Worm (Caenorhabditis elegans): Measurements from ENCODE around the gene tsp-9.

The tsp-9 gene

ce11 chrX:1245717-1246116 lies at the start of gene tsp-9:
Gene tsp-9, plus strand, starts transcription at chrX:1246017.
- TF ChIP-seq tbx-7 (tag; optimal IDR thresholded peaks at IDR 0.05) = no peak
- no peak for TF ChIP-seq pha-2 (tag; optimal IDR thresholded peaks at IDR 0.05)
- TF ChIP-seq fkh-6 (tag; optimal IDR thresholded peaks at IDR 0.05) = no peak
- no peak for TF ChIP-seq elt-4 (tag; optimal IDR thresholded peaks at IDR 0.05)
- no peak for TF ChIP-seq rnt-1 (tag; optimal IDR thresholded peaks at IDR 0.05)
- no peak for TF ChIP-seq che-1 (tag; optimal IDR thresholded peaks at IDR 0.05)
- no peak for TF ChIP-seq K09A11.1 (tag; optimal IDR thresholded peaks at IDR 0.05; ENCODE audit: insufficient read depth)
- no peak for TF ChIP-seq mec-3 (tag; optimal IDR thresholded peaks at IDR 0.05; ENCODE audit: borderline replicate concordance)
- no peak for TF ChIP-seq tbx-2 (tag; optimal IDR thresholded peaks at IDR 0.05)
- TF ChIP-seq C08G9.2 (tag; optimal IDR thresholded peaks at IDR 0.05) = no peak
- TF ChIP-seq gmeb-2 (tag; optimal IDR thresholded peaks at IDR 0.05) = no peak
- no peak for TF ChIP-seq K02D7.2 (tag; optimal IDR thresholded peaks at IDR 0.05)

- TF ChIP-seq ttx-3 (tag; optimal IDR thresholded peaks at IDR 0.05) (no peak), mec-3 (tag; optimal IDR thresholded peaks at IDR 0.05; ENCODE audit: borderline replicate concordance) (peak; percentile 8)
Observed at ce11 chrX:1202638-1203037, 43.2 kb upstream of the tsp-9 start.

ce11 chrX:1206029-1206428 lies 39.8 kb upstream of the tsp-9 start, which contains the start of gene T13G4.7:
Gene T13G4.7, minus strand, starts transcription at chrX:1206129.
- TF ChIP-seq ceh-6 (GFP tag; optimal IDR thresholded peaks at IDR 0.05) (no peak), unc-42 (tag; optimal IDR thresholded peaks at IDR 0.05) (no peak), ceh-45 (GFP tag; IDR thresholded peaks at IDR 0.05) (no peak), ahr-1 (tag; optimal IDR thresholded peaks at IDR 0.05) (no peak), ceh-31 (tag; optimal IDR thresholded peaks at IDR 0.05) (no peak), lim-6 (tag; optimal IDR thresholded peaks at IDR 0.05) (no peak), madf-2 (tag; optimal IDR thresholded peaks at IDR 0.05) (no peak), che-1 (tag; optimal IDR thresholded peaks at IDR 0.05) (no peak), ceh-22 (tag; optimal IDR thresholded peaks at IDR 0.05) (no peak), nfya-1 (tag; optimal IDR thresholded peaks at IDR 0.05) (no peak), ceh-9 (tag; optimal IDR thresholded peaks at IDR 0.05) (no peak), hlh-13 (GFP tag; optimal IDR thresholded peaks at IDR 0.05) (no peak), dve-1 (tag; optimal IDR thresholded peaks at IDR 0.05) (no peak), tbx-7 (tag; optimal IDR thresholded peaks at IDR 0.05) (no peak), ceh-34 (tag; optimal IDR thresholded peaks at IDR 0.05) (no peak), ceh-48 (tag; optimal IDR thresholded peaks at IDR 0.05) (no peak)

ce11 chrX:1207915-1208314 lies 37.9 kb upstream of the tsp-9 start:
- TF ChIP-seq pat-9 (tag; optimal IDR thresholded peaks at IDR 0.05) (no peak), fkh-10 (GFP tag; optimal IDR thresholded peaks at IDR 0.05) (no peak), pax-1 (tag; optimal IDR thresholded peaks at IDR 0.05) (no peak), madf-2 (tag; optimal IDR thresholded peaks at IDR 0.05) (no peak), F13H6.1 (tag; optimal IDR thresholded peaks at IDR 0.05) (no peak), unc-55 (GFP tag; optimal IDR thresholded peaks at IDR 0.05) (no peak), C08G9.2 (tag; optimal IDR thresholded peaks at IDR 0.05) (no peak), hlh-8 (tag; optimal IDR thresholded peaks at IDR 0.05) (no peak), sox-4 (tag; optimal IDR thresholded peaks at IDR 0.05) (no peak), odd-2 (tag; optimal IDR thresholded peaks at IDR 0.05) (no peak), hlh-13 (GFP tag; optimal IDR thresholded peaks at IDR 0.05) (no peak), ceh-19 (GFP tag; optimal IDR thresholded peaks at IDR 0.05) (no peak), ceh-34 (tag; optimal IDR thresholded peaks at IDR 0.05) (no peak)

ce11 chrX:1209096-1209495 lies 36.7 kb upstream of the tsp-9 start, which contains the start of gene C46H3.1:
Gene C46H3.1, plus strand, starts transcription at chrX:1209396.
- TF ChIP-seq gmeb-2 (tag; optimal IDR thresholded peaks at IDR 0.05) = no peak
- TF ChIP-seq lin-11 (tag; optimal IDR thresholded peaks at IDR 0.05) = no peak
- TF ChIP-seq ttx-3 (tag; optimal IDR thresholded peaks at IDR 0.05) = no peak
- TF ChIP-seq ceh-19 (GFP tag; optimal IDR thresholded peaks at IDR 0.05) = no peak
- no peak for TF ChIP-seq hlh-15 (tag; optimal IDR thresholded peaks at IDR 0.05)
- no peak for TF ChIP-seq elt-4 (tag; optimal IDR thresholded peaks at IDR 0.05)
- TF ChIP-seq pha-4 (tag; optimal IDR thresholded peaks at IDR 0.05) = no peak
- no peak for TF ChIP-seq unc-3 (GFP tag; conservative IDR thresholded peaks at IDR 0.05)
- TF ChIP-seq unc-3 (tag; optimal IDR thresholded peaks at IDR 0.05) = no peak
- no peak for TF ChIP-seq che-1 (tag; optimal IDR thresholded peaks at IDR 0.05)
- no peak for TF ChIP-seq ceh-24 (tag; optimal IDR thresholded peaks at IDR 0.05)
- TF ChIP-seq sox-2 (GFP tag; IDR thresholded peaks at IDR 0.05) = no peak
- TF ChIP-seq hlh-6 (tag; optimal IDR thresholded peaks at IDR 0.05) = no peak
- no peak for TF ChIP-seq ceh-45 (GFP tag; IDR thresholded peaks at IDR 0.05)
- no peak for TF ChIP-seq T23F11.4 (GFP tag; optimal IDR thresholded peaks at IDR 0.05)
- TF ChIP-seq elt-2 (tag; optimal IDR thresholded peaks at IDR 0.05) = no peak
